Fruit fly (Drosophila melanogaster) whole organism, embryonic: ENCODE data around the gene Tm1.

Experiments used
- C15 ChIP-seq: fragments of 200-800 bp; sonication (Bioruptor generic); IDR thresholded peaks from 3 replicates; pipeline ENCODE4 v1.3.6; 2022; ENCODE audit warnings: missing biosample characterization, missing genetic modification characterization
- CG10565 ChIP-seq: fragments of 200-800 bp; sonication (Bioruptor generic); optimal IDR thresholded peaks from 3 replicates; lab custom pipeline; 2016; ENCODE audit warnings: missing biosample characterization, mild to moderate bottlenecking, missing genetic modification characterization
- CG13894 ChIP-seq: fragments of 200-800 bp; sonication (Bioruptor generic); optimal IDR thresholded peaks from 3 replicates; lab custom pipeline; 2018; ENCODE audit warnings: missing biosample characterization, mild to moderate bottlenecking, missing genetic modification characterization, moderate library complexity
- CG15479 ChIP-seq: fragments of 200-800 bp; sonication (Bioruptor generic); optimal IDR thresholded peaks from 3 replicates; lab custom pipeline; 2019; ENCODE audit warnings: missing biosample characterization, mild to moderate bottlenecking, missing genetic modification characterization, moderate library complexity
- CG17361 ChIP-seq: fragments of 200-800 bp; sonication (Bioruptor generic); IDR thresholded peaks from 3 replicates; pipeline ENCODE4 v1.3.6; 2022; ENCODE audit warnings: missing biosample characterization, missing genetic modification characterization
- CG17802 ChIP-seq: fragments of 200-800 bp; sonication (Bioruptor generic); optimal IDR thresholded peaks from 2 replicates; lab custom pipeline; 2018; ENCODE audit warnings: missing biosample characterization, mild to moderate bottlenecking, missing genetic modification characterization, moderate library complexity
- CG18599 ChIP-seq: fragments of 200-800 bp; sonication (Bioruptor generic); optimal IDR thresholded peaks from 3 replicates; lab custom pipeline; 2017; ENCODE audit warnings: missing biosample characterization, missing genetic modification characterization, mild to moderate bottlenecking, moderate library complexity, missing genetic modification reagents
- CG31441 ChIP-seq: fragments of 200-800 bp; sonication (Bioruptor generic); IDR thresholded peaks from 2 replicates; pipeline ENCODE4 v1.3.6; 2022; ENCODE audit warnings: missing biosample characterization, missing genetic modification characterization
- CG3281 ChIP-seq: fragments of 200-800 bp; sonication (Bioruptor generic); optimal IDR thresholded peaks from 3 replicates; lab custom pipeline; 2017; ENCODE audit warnings: missing biosample characterization, mild to moderate bottlenecking, missing genetic modification characterization
- CG42726 ChIP-seq: fragments of 200-800 bp; sonication (Bioruptor generic); IDR thresholded peaks from 2 replicates; pipeline ENCODE4 v1.3.6; 2022; ENCODE audit warnings: missing biosample characterization, missing genetic modification characterization; ENCODE audit not compliant: partially characterized antibody
- CG4328 ChIP-seq: fragments of 200-800 bp; sonication (Bioruptor generic); optimal IDR thresholded peaks from 3 replicates; lab custom pipeline; 2017; ENCODE audit warnings: missing biosample characterization, missing genetic modification reagents, missing genetic modification characterization
- CG4854 ChIP-seq: fragments of 200-800 bp; sonication (Bioruptor generic); optimal IDR thresholded peaks from 2 replicates; lab custom pipeline; 2016; ENCODE audit warnings: missing biosample characterization, missing genetic modification characterization, inconsistent platforms
- CG6765 ChIP-seq: fragments of 200-800 bp; sonication (Bioruptor generic); optimal IDR thresholded peaks from 3 replicates; lab custom pipeline; 2017; ENCODE audit warnings: missing biosample characterization, mild to moderate bottlenecking, missing genetic modification characterization
- CG8388 ChIP-seq: fragments of 200-800 bp; sonication (Bioruptor generic); optimal IDR thresholded peaks from 2 replicates; lab custom pipeline; 2019; ENCODE audit warnings: missing biosample characterization, mild to moderate bottlenecking, missing genetic modification characterization, moderate library complexity
- CG8924 ChIP-seq: fragments of 200-800 bp; optimal IDR thresholded peaks from 3 replicates; lab custom pipeline; 2019; ENCODE audit warnings: missing biosample characterization, mild to moderate bottlenecking, missing genetic modification characterization, moderate library complexity
- CG9817 ChIP-seq: fragments of 200-800 bp; sonication (Bioruptor generic); optimal IDR thresholded peaks from 2 replicates; lab custom pipeline; 2018; ENCODE audit warnings: missing biosample characterization, mild to moderate bottlenecking, missing genetic modification characterization, moderate library complexity
- Dip3 ChIP-seq: fragments of 200-800 bp; sonication (Bioruptor generic); optimal IDR thresholded peaks from 3 replicates; lab custom pipeline; 2016; ENCODE audit warnings: missing biosample characterization, missing genetic modification characterization
- Doc3 ChIP-seq: fragments of 200-800 bp; sonication (Bioruptor generic); IDR thresholded peaks from 3 replicates; pipeline ENCODE4 v1.3.6; 2022; ENCODE audit warnings: missing biosample characterization, missing genetic modification characterization; ENCODE audit not compliant: partially characterized antibody
- HmgZ ChIP-seq: fragments of 200-800 bp; sonication (Bioruptor generic); optimal IDR thresholded peaks from 2 replicates; lab custom pipeline; 2018; ENCODE audit warnings: missing biosample characterization, mild to moderate bottlenecking, missing genetic modification characterization
- Hmx ChIP-seq: fragments of 200-800 bp; sonication (Bioruptor generic); optimal IDR thresholded peaks from 2 replicates; lab custom pipeline; 2016; ENCODE audit warnings: missing biosample characterization, missing genetic modification characterization
- Lim3 ChIP-seq: fragments of 200-800 bp; sonication (Bioruptor generic); IDR thresholded peaks from 2 replicates; pipeline ENCODE4 v1.3.6; 2022; ENCODE audit warnings: missing biosample characterization, missing genetic modification characterization
- Nf-YB ChIP-seq: fragments of 200-800 bp; sonication (Bioruptor generic); optimal IDR thresholded peaks from 3 replicates; lab custom pipeline; 2019; ENCODE audit warnings: missing biosample characterization, mild to moderate bottlenecking, missing genetic modification characterization, moderate library complexity
- Nf-YC ChIP-seq: fragments of 200-800 bp; optimal IDR thresholded peaks from 3 replicates; lab custom pipeline; 2019; ENCODE audit warnings: missing biosample characterization, mild to moderate bottlenecking, missing genetic modification characterization, moderate library complexity
- Trl ChIP-seq, 3 experiments: fragments of >200 bp in 2 of 3; fragments of 200-800 bp in 1 of 3; sonication (Bioruptor generic) in 1 of 3; optimal IDR thresholded peaks; 2 replicates in 1 of 3; 3 replicates in 2 of 3; lab custom pipeline; 2016 to 2017; ENCODE audit warnings: missing biosample characterization in 1 of 3, missing genetic modification characterization in 1 of 3
- abd-A ChIP-seq: fragments of 200-800 bp; sonication (Bioruptor generic); optimal IDR thresholded peaks from 3 replicates; lab custom pipeline; 2019; ENCODE audit warnings: missing biosample characterization, mild to moderate bottlenecking, missing genetic modification characterization, moderate library complexity
- bowl ChIP-seq: fragments of 200-800 bp; sonication (Bioruptor generic); IDR thresholded peaks from 2 replicates; pipeline ENCODE4 v1.3.6; 2022; ENCODE audit warnings: missing biosample characterization, missing genetic modification characterization
- btn ChIP-seq: fragments of 200-800 bp; sonication (Bioruptor generic); optimal IDR thresholded peaks from 2 replicates; lab custom pipeline; 2016; ENCODE audit warnings: missing biosample characterization, missing genetic modification characterization
- cg ChIP-seq: fragments of 200-800 bp; sonication (Bioruptor generic); optimal IDR thresholded peaks from 3 replicates; lab custom pipeline; 2019; ENCODE audit warnings: missing biosample characterization, mild to moderate bottlenecking, missing genetic modification characterization, moderate library complexity
- crp ChIP-seq, 2 experiments: fragments of 200-800 bp; sonication (Bioruptor generic); optimal IDR thresholded peaks; 2 replicates in 1 of 2; 3 replicates in 1 of 2; lab custom pipeline; 2017; ENCODE audit warnings: missing biosample characterization in 2 of 2, missing genetic modification characterization in 2 of 2, mild to moderate bottlenecking in 1 of 2, moderate library complexity in 1 of 2
- exex ChIP-seq: fragments of 200-800 bp; sonication (Bioruptor generic); optimal IDR thresholded peaks from 4 replicates; lab custom pipeline; 2018; ENCODE audit warnings: missing biosample characterization, mild to moderate bottlenecking, missing genetic modification characterization, moderate library complexity
- fd64A ChIP-seq: fragments of 200-800 bp; sonication (Bioruptor generic); optimal IDR thresholded peaks from 3 replicates; lab custom pipeline; 2018; ENCODE audit warnings: missing biosample characterization, mild to moderate bottlenecking, missing genetic modification characterization
- gce ChIP-seq: fragments of 200-800 bp; sonication (Bioruptor generic); IDR thresholded peaks from 3 replicates; pipeline ENCODE4 v1.3.6; 2022; ENCODE audit warnings: missing biosample characterization, missing genetic modification characterization
- grau ChIP-seq: fragments of 200-800 bp; optimal IDR thresholded peaks from 3 replicates; lab custom pipeline; 2019; ENCODE audit warnings: missing biosample characterization, mild to moderate bottlenecking, missing genetic modification characterization, moderate library complexity
- gro ChIP-seq: fragments of 200-800 bp; sonication (Bioruptor generic); optimal IDR thresholded peaks from 2 replicates; lab custom pipeline; 2016; ENCODE audit warnings: missing biosample characterization, missing genetic modification characterization
- gsb ChIP-seq: fragments of 200-800 bp; sonication (Bioruptor generic); IDR thresholded peaks from 2 replicates; pipeline ENCODE4 v1.3.6; 2022; ENCODE audit warnings: missing biosample characterization, missing genetic modification characterization
- ham ChIP-seq: fragments of 200-800 bp; sonication (Bioruptor generic); IDR thresholded peaks from 2 replicates; pipeline ENCODE4 v1.3.6; 2022; ENCODE audit warnings: missing biosample characterization, missing genetic modification characterization
- jigr1 ChIP-seq: fragments of 200-800 bp; sonication (Bioruptor generic); IDR thresholded peaks from 3 replicates; pipeline ENCODE4 v1.3.6; 2022; ENCODE audit warnings: missing biosample characterization, missing genetic modification characterization
- lab ChIP-seq: fragments of 200-800 bp; sonication (Bioruptor generic); optimal IDR thresholded peaks from 3 replicates; lab custom pipeline; 2017; ENCODE audit warnings: missing biosample characterization, missing genetic modification characterization, mild to moderate bottlenecking, moderate library complexity, missing genetic modification reagents
- lmd ChIP-seq: fragments of 200-800 bp; sonication (Bioruptor generic); IDR thresholded peaks from 2 replicates; pipeline ENCODE4 v1.3.6; 2022; ENCODE audit warnings: missing biosample characterization, missing genetic modification characterization
- nau ChIP-seq: fragments of 200-800 bp; sonication (Bioruptor generic); optimal IDR thresholded peaks from 3 replicates; lab custom pipeline; 2017; ENCODE audit warnings: missing biosample characterization, mild to moderate bottlenecking, missing genetic modification characterization, missing genetic modification reagents
- oc ChIP-seq: fragments of 200-800 bp; sonication (Bioruptor generic); optimal IDR thresholded peaks from 2 replicates; lab custom pipeline; 2018; ENCODE audit warnings: missing biosample characterization, mild to moderate bottlenecking, missing genetic modification characterization, moderate library complexity
- onecut ChIP-seq: fragments of 200-800 bp; sonication (Bioruptor generic); IDR thresholded peaks from 2 replicates; pipeline ENCODE4 v1.3.6; 2022; ENCODE audit warnings: missing biosample characterization, missing genetic modification characterization
- p53 ChIP-seq: fragments of 200-800 bp; sonication (Bioruptor generic); optimal IDR thresholded peaks from 2 replicates; lab custom pipeline; 2016; ENCODE audit warnings: missing biosample characterization, missing genetic modification characterization
- pfk ChIP-seq: fragments of 200-800 bp; sonication (Bioruptor generic); optimal IDR thresholded peaks from 2 replicates; lab custom pipeline; 2018; ENCODE audit warnings: missing biosample characterization, mild to moderate bottlenecking, missing genetic modification characterization, moderate library complexity
- pnt ChIP-seq: fragments of 200-800 bp; sonication (Bioruptor generic); optimal IDR thresholded peaks from 3 replicates; lab custom pipeline; 2016; ENCODE audit warnings: missing biosample characterization, missing genetic modification characterization
- psq ChIP-seq: fragments of 200-800 bp; sonication (Bioruptor generic); optimal IDR thresholded peaks from 2 replicates; lab custom pipeline; 2017; ENCODE audit warnings: missing biosample characterization, missing genetic modification characterization
- repo ChIP-seq: fragments of 200-800 bp; sonication (Bioruptor generic); optimal IDR thresholded peaks from 2 replicates; lab custom pipeline; 2016; ENCODE audit warnings: missing biosample characterization, missing genetic modification characterization
- salm ChIP-seq: fragments of 200-800 bp; sonication (Bioruptor generic); optimal IDR thresholded peaks from 2 replicates; lab custom pipeline; 2018; ENCODE audit warnings: missing biosample characterization, mild to moderate bottlenecking, missing genetic modification characterization
- ssp ChIP-seq: fragments of 200-800 bp; sonication (Bioruptor generic); IDR thresholded peaks from 2 replicates; pipeline ENCODE4 v1.3.6; 2022; ENCODE audit warnings: missing biosample characterization, missing genetic modification characterization
- sug ChIP-seq: fragments of 200-800 bp; optimal IDR thresholded peaks from 2 replicates; lab custom pipeline; 2019; ENCODE audit warnings: missing biosample characterization, mild to moderate bottlenecking, missing genetic modification characterization, moderate library complexity

Gene Tm1

DNA sequence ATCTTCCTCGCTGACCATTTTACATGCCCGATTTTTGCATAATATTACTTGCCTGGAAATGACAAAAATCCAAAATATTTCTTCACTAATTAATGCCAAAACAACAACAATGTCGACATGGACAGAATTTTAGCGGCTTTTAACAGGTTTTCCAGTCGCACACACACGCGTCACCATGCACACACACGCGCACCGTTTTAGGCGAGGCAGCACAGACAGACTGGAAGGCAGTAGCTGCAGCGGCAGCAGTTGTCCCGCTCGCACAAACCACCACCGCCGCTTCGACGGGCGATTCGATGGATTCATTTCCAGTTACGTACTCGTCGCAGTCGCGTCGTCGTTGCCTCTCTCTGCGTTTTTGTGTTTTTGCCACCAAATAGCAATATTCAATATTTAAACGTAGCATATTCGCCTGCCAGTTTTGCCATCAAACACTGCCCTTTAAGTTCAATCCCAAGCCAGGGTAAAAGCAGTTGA lies 12.7 kb downstream of the Tm1 start, which contains the start of gene CG45218:
TSS of gene CG45218 (minus strand) at position 158 of the 477 bp plus-strand sequence.
- TF ChIP-seq onecut (GFP tag; lab: Robert Waterston, UW) (no peak; the same call in 1 of the 2 replicates), pnt (no peak), exex (tag; lab: Kevin White, UChicago) (peak; percentile 92), CG17802 (tag; lab: Kevin White, UChicago) (no peak), ssp (GFP tag; lab: Robert Waterston, UW) (no peak), CG4854 (GFP tag; lab: Kevin White, UChicago) (no peak), p53 (no peak), abd-A (tag; lab: Kevin White, UChicago) (peak; percentile 90), jigr1 (GFP tag; lab: Robert Waterston, UW) (no peak), Nf-YB (peak; percentile 23), CG31441 (GFP tag; lab: Robert Waterston, UW) (no peak), nau (GFP tag; lab: Kevin White, UChicago) (no peak), bowl (GFP tag; lab: Robert Waterston, UW) (no peak), cg (GFP tag; lab: Kevin White, UChicago) (peak; percentile 95), CG3281 (peak; percentile 4), C15 (GFP tag; lab: Robert Waterston, UW) (no peak), Trl (optimal IDR thresholded peaks at IDR 0.05; lab: Kevin White, UChicago) (peak in 1 of 2 experiments; percentile 14), Trl (GFP tag; optimal IDR thresholded peaks at IDR 0.05; lab: Kevin White, UChicago) (no peak), gsb (GFP tag; lab: Robert Waterston, UW) (no peak), CG4328 (GFP tag; lab: Kevin White, UChicago) (no peak), salm (tag; lab: Kevin White, UChicago) (no peak), Hmx (GFP tag; lab: Kevin White, UChicago) (no peak), oc (tag; lab: Kevin White, UChicago) (peak; percentile 40), ham (GFP tag; lab: Robert Waterston, UW) (no peak), lmd (GFP tag; lab: Robert Waterston, UW) (no peak), pfk (peak; percentile 13), CG17361 (GFP tag; lab: Robert Waterston, UW) (no peak), CG13894 (tag; lab: Kevin White, UChicago) (peak; percentile 32), CG8388 (GFP tag; lab: Kevin White, UChicago) (no peak), Dip3 (GFP tag; lab: Kevin White, UChicago) (no peak), HmgZ (peak; percentile 50), CG8924 (peak; percentile 42), CG15479 (GFP tag; lab: Kevin White, UChicago) (peak; percentile 44), Doc3 (GFP tag; lab: Robert Waterston, UW) (no peak), CG18599 (GFP tag; lab: Kevin White, UChicago) (peak; percentile 54), Nf-YC (tag; lab: Kevin White, UChicago) (peak; percentile 65), fd64A (GFP tag; lab: Kevin White, UChicago) (no peak), grau (tag; lab: Kevin White, UChicago) (peak; percentile 5), gce (no peak), Lim3 (GFP tag; lab: Robert Waterston, UW) (no peak), CG42726 (GFP tag; lab: Robert Waterston, UW) (no peak), psq (no peak), lab (GFP tag; lab: Kevin White, UChicago) (peak; percentile 39), CG9817 (tag; lab: Kevin White, UChicago) (no peak), repo (GFP tag; lab: Kevin White, UChicago) (no peak), CG6765 (GFP tag; lab: Kevin White, UChicago) (no peak), crp (GFP tag; optimal IDR thresholded peaks at IDR 0.05; lab: Kevin White, UChicago) (no peak), sug (tag; lab: Kevin White, UChicago) (peak; percentile 4), CG10565 (GFP tag; lab: Kevin White, UChicago) (no peak), gro (GFP tag; lab: Kevin White, UChicago) (peak; percentile 14), btn (GFP tag; lab: Kevin White, UChicago) (no peak)
